Worm (Caenorhabditis elegans) whole organism, young adult: ENCODE data around the gene F15E6.9.
A peak's percentile ranks its signal among the peaks of the same experiment; 100 is the strongest.
"Not testable (repeated sequence)": the region's sequence is repeated elsewhere in the genome, so short reads cannot be mapped to it uniquely, and the experiment has no call there.

Experiments used
- C06A6.2 ChIP-seq: fragments of 200-800 bp; sonication (Bioruptor generic); conservative IDR thresholded peaks from 2 replicates; pipeline ENCODE4 v1.3.6; 2022; ENCODE audit warnings: missing genetic modification characterization, missing compliant biosample characterization
- C17E4.6 ChIP-seq: fragments of 200-800 bp; sonication (Bioruptor generic); IDR thresholded peaks from 2 replicates; pipeline ENCODE4 v1.3.6; 2022; ENCODE audit warnings: missing genetic modification reagents, missing genetic modification characterization, missing compliant biosample characterization
- F22D6.2 ChIP-seq: sonication (generic microtip); optimal IDR thresholded peaks from 2 replicates; lab custom pipeline; 2016; ENCODE audit warnings: mild to moderate bottlenecking, missing genetic modification characterization, missing compliant biosample characterization
- F39B2.1 ChIP-seq: fragments of 200-800 bp; sonication (Bioruptor generic); IDR thresholded peaks from 2 replicates; pipeline ENCODE4 v1.3.6; 2022; ENCODE audit warnings: missing genetic modification reagents, missing genetic modification characterization, missing compliant biosample characterization
- F57C9.4 ChIP-seq: sonication (generic microtip); optimal IDR thresholded peaks from 2 replicates; lab custom pipeline; 2017; ENCODE audit warnings: mild to moderate bottlenecking, missing genetic modification characterization, missing compliant biosample characterization
- K11D2.4 ChIP-seq: fragments of 200-800 bp; sonication (Bioruptor generic); IDR thresholded peaks from 2 replicates; pipeline ENCODE4 v1.3.6; 2022; ENCODE audit warnings: missing genetic modification reagents, missing genetic modification characterization, missing compliant biosample characterization
- T26A5.8 ChIP-seq: sonication (generic microtip); optimal IDR thresholded peaks from 2 replicates; lab custom pipeline; 2016; ENCODE audit warnings: missing genetic modification characterization, missing compliant biosample characterization
- Y53F4B.3 ChIP-seq: fragments of 200-800 bp; sonication (Bioruptor generic); IDR thresholded peaks from 2 replicates; pipeline ENCODE4 v1.3.6; 2022; ENCODE audit warnings: missing genetic modification reagents, missing genetic modification characterization, missing compliant biosample characterization
- Y53G8AR.9 ChIP-seq: fragments of 200-800 bp; sonication (Bioruptor generic); conservative IDR thresholded peaks from 2 replicates; pipeline ENCODE4 v1.3.6; 2022; ENCODE audit warnings: missing genetic modification reagents, missing genetic modification characterization, missing compliant biosample characterization
- Y56A3A.18 ChIP-seq: fragments of 200-800 bp; sonication (Bioruptor generic); IDR thresholded peaks from 2 replicates; pipeline ENCODE4 v1.3.6; 2022; ENCODE audit warnings: missing genetic modification reagents, missing genetic modification characterization, missing compliant biosample characterization
- ZK185.1 ChIP-seq: sonication (generic microtip); optimal IDR thresholded peaks from 2 replicates; lab custom pipeline; 2016; ENCODE audit warnings: mild to moderate bottlenecking, missing genetic modification characterization, missing compliant biosample characterization; ENCODE audit not compliant: poor library complexity, severe bottlenecking
- aptf-3 ChIP-seq: fragments of 200-800 bp; sonication (Bioruptor generic); IDR thresholded peaks from 2 replicates; pipeline ENCODE4 v1.3.6; 2022; ENCODE audit warnings: missing genetic modification characterization, missing compliant biosample characterization
- attf-3 ChIP-seq: fragments of 200-800 bp; sonication (Bioruptor generic); conservative IDR thresholded peaks from 2 replicates; pipeline ENCODE4 v1.3.6; 2022; ENCODE audit warnings: missing genetic modification reagents, missing genetic modification characterization, missing compliant biosample characterization
- bed-2 ChIP-seq: fragments of 200-800 bp; sonication (Bioruptor generic); IDR thresholded peaks from 2 replicates; pipeline ENCODE4 v1.3.6; 2022; ENCODE audit warnings: missing genetic modification reagents, missing genetic modification characterization, missing compliant biosample characterization
- ccch-3 ChIP-seq: fragments of 200-800 bp; sonication (Bioruptor generic); optimal IDR thresholded peaks from 2 replicates; lab custom pipeline; 2018; ENCODE audit warnings: mild to moderate bottlenecking, missing genetic modification characterization, missing compliant biosample characterization
- cebp-1 ChIP-seq, 2 experiments: fragments of 200-800 bp in 1 of 2; sonication (Bioruptor generic) in 1 of 2; sonication (generic microtip) in 1 of 2; IDR thresholded peaks in 1 of 2; optimal IDR thresholded peaks in 1 of 2; 2 replicates each; pipeline versions ENCODE4 v1.3.6 to Lab custom; 2017 to 2022; ENCODE audit warnings: missing compliant biosample characterization in 2 of 2, missing genetic modification characterization in 2 of 2, mild to moderate bottlenecking in 1 of 2, missing genetic modification reagents in 1 of 2, moderate library complexity in 1 of 2
- ceh-100 ChIP-seq: fragments of 200-800 bp; sonication (Bioruptor generic); IDR thresholded peaks from 2 replicates; pipeline ENCODE4 v1.3.6; 2022; ENCODE audit warnings: missing genetic modification reagents, missing genetic modification characterization, missing compliant biosample characterization
- ceh-58 ChIP-seq: fragments of 200-800 bp; sonication (Bioruptor generic); IDR thresholded peaks from 2 replicates; pipeline ENCODE4 v1.3.6; 2022; ENCODE audit warnings: missing genetic modification characterization, missing compliant biosample characterization
- ceh-79 ChIP-seq: sonication (generic microtip); optimal IDR thresholded peaks from 2 replicates; lab custom pipeline; 2017; ENCODE audit warnings: mild to moderate bottlenecking, missing genetic modification characterization, missing compliant biosample characterization
- chd-7 ChIP-seq: sonication (generic microtip); optimal IDR thresholded peaks from 2 replicates; lab custom pipeline; 2016; ENCODE audit warnings: mild to moderate bottlenecking, missing genetic modification characterization, moderate library complexity, missing compliant biosample characterization
- dpl-1 ChIP-seq: fragments of 150-350 bp; optimal IDR thresholded peaks from 2 replicates; lab custom pipeline; 2014; ENCODE audit warnings: missing biosample characterization, missing genetic modification reagents, missing genetic modification characterization
- egl-18 ChIP-seq: fragments of 200-800 bp; sonication (Bioruptor generic); IDR thresholded peaks from 2 replicates; pipeline ENCODE4 v1.3.6; 2022; ENCODE audit warnings: missing genetic modification reagents, missing genetic modification characterization, missing compliant biosample characterization
- fkh-3 ChIP-seq: sonication (generic microtip); optimal IDR thresholded peaks from 2 replicates; lab custom pipeline; 2016; ENCODE audit warnings: mild to moderate bottlenecking, missing genetic modification characterization, missing compliant biosample characterization
- gei-17 ChIP-seq: fragments of 200-800 bp; sonication (Bioruptor generic); optimal IDR thresholded peaks from 2 replicates; lab custom pipeline; 2018; ENCODE audit warnings: mild to moderate bottlenecking, missing genetic modification characterization, missing compliant biosample characterization
- hlh-26 ChIP-seq: fragments of 200-800 bp; sonication (Bioruptor generic); conservative IDR thresholded peaks from 2 replicates; pipeline ENCODE4 v1.3.6; 2022; ENCODE audit warnings: missing genetic modification reagents, missing genetic modification characterization, missing compliant biosample characterization
- hmg-1.2 ChIP-seq: fragments of 200-800 bp; sonication (Bioruptor generic); IDR thresholded peaks from 2 replicates; pipeline ENCODE4 v1.3.6; 2022; ENCODE audit warnings: missing genetic modification reagents, missing genetic modification characterization, missing compliant biosample characterization
- hmg-20 ChIP-seq: fragments of 200-800 bp; sonication (Bioruptor generic); IDR thresholded peaks from 2 replicates; pipeline ENCODE4 v1.3.6; 2022; ENCODE audit warnings: missing genetic modification reagents, missing genetic modification characterization, missing compliant biosample characterization
- lag-1 ChIP-seq: fragments of 200-800 bp; sonication (Bioruptor generic); IDR thresholded peaks from 2 replicates; pipeline ENCODE4 v1.3.6; 2022; ENCODE audit warnings: missing genetic modification reagents, missing genetic modification characterization, missing compliant biosample characterization
- lin-40 ChIP-seq: sonication (generic microtip); optimal IDR thresholded peaks from 2 replicates; lab custom pipeline; 2016; ENCODE audit warnings: missing genetic modification characterization, mild to moderate bottlenecking, missing compliant biosample characterization, missing genotype, missing genetic modification reagents
- mcd-1 ChIP-seq: fragments of 200-800 bp; sonication (Bioruptor generic); IDR thresholded peaks from 2 replicates; pipeline ENCODE4 v1.3.6; 2022; ENCODE audit warnings: missing genetic modification reagents, missing genetic modification characterization, missing compliant biosample characterization
- mes-4 ChIP-seq: sonication (generic microtip); optimal IDR thresholded peaks from 2 replicates; lab custom pipeline; 2016; ENCODE audit warnings: missing genotype, missing genetic modification characterization, missing compliant biosample characterization
- nfya-1 ChIP-seq: sonication (generic microtip); optimal IDR thresholded peaks from 2 replicates; lab custom pipeline; 2017; ENCODE audit warnings: antibody characterized with exemption, missing compliant biosample characterization, missing genetic modification characterization, borderline replicate concordance; ENCODE audit not compliant: insufficient read depth
- nfyb-1 ChIP-seq: fragments of 200-800 bp; sonication (Bioruptor generic); IDR thresholded peaks from 2 replicates; pipeline ENCODE4 v1.3.6; 2022; ENCODE audit warnings: missing genetic modification reagents, missing genetic modification characterization, missing compliant biosample characterization
- rec-8 ChIP-seq, 2 experiments: sonication (generic microtip); optimal IDR thresholded peaks; 2 replicates each; lab custom pipeline; 2016; ENCODE audit warnings: mild to moderate bottlenecking in 2 of 2, missing genetic modification characterization in 2 of 2, missing genetic modification reagents in 2 of 2, missing genotype in 2 of 2, missing biosample characterization in 1 of 2, missing compliant biosample characterization in 1 of 2, moderate library complexity in 1 of 2
- sdz-38 ChIP-seq: sonication (generic microtip); optimal IDR thresholded peaks from 2 replicates; lab custom pipeline; 2016; ENCODE audit warnings: missing genotype, missing genetic modification characterization, missing compliant biosample characterization
- sea-2 ChIP-seq: fragments of 200-800 bp; sonication (Bioruptor generic); IDR thresholded peaks from 2 replicates; pipeline ENCODE4 v1.3.6; 2022; ENCODE audit warnings: missing genetic modification characterization, missing compliant biosample characterization
- snpc-1.1 ChIP-seq: sonication (generic microtip); optimal IDR thresholded peaks from 2 replicates; lab custom pipeline; 2017; ENCODE audit warnings: missing genetic modification characterization, mild to moderate bottlenecking, missing compliant biosample characterization, antibody characterized with exemption, moderate library complexity, missing genotype, missing genetic modification reagents; ENCODE audit not compliant: insufficient read depth
- somi-1 ChIP-seq: fragments of 200-800 bp; sonication (Bioruptor generic); optimal IDR thresholded peaks from 2 replicates; lab custom pipeline; 2018; ENCODE audit warnings: mild to moderate bottlenecking, missing genetic modification characterization, missing compliant biosample characterization
- tbp1 ChIP-seq: fragments of 200-800 bp; sonication (Bioruptor generic); optimal IDR thresholded peaks from 2 replicates; lab custom pipeline; 2018; ENCODE audit warnings: mild to moderate bottlenecking, missing genetic modification characterization, missing compliant biosample characterization
- tbx-9 ChIP-seq: sonication (generic microtip); optimal IDR thresholded peaks from 2 replicates; lab custom pipeline; 2016; ENCODE audit warnings: borderline replicate concordance, missing genetic modification characterization, inconsistent platforms, missing compliant biosample characterization
- unc-130 ChIP-seq: sonication (generic microtip); optimal IDR thresholded peaks from 2 replicates; lab custom pipeline; 2016; ENCODE audit warnings: missing genetic modification reagents, missing genetic modification characterization, missing compliant biosample characterization
- unc-62 ChIP-seq: fragments of 150-350 bp; optimal IDR thresholded peaks from 2 replicates; lab custom pipeline; 2014; ENCODE audit warnings: missing biosample characterization, missing genetic modification reagents, missing genetic modification characterization
- zim-3 ChIP-seq: sonication (generic microtip); optimal IDR thresholded peaks from 2 replicates; lab custom pipeline; 2017; ENCODE audit warnings: mild to moderate bottlenecking, missing genetic modification characterization, moderate library complexity, missing compliant biosample characterization
- ztf-28 ChIP-seq: fragments of 200-800 bp; sonication (Bioruptor generic); IDR thresholded peaks from 2 replicates; pipeline ENCODE4 v1.3.6; 2022; ENCODE audit warnings: missing genetic modification reagents, missing genetic modification characterization, missing compliant biosample characterization

F15E6.9 gene

DNA sequence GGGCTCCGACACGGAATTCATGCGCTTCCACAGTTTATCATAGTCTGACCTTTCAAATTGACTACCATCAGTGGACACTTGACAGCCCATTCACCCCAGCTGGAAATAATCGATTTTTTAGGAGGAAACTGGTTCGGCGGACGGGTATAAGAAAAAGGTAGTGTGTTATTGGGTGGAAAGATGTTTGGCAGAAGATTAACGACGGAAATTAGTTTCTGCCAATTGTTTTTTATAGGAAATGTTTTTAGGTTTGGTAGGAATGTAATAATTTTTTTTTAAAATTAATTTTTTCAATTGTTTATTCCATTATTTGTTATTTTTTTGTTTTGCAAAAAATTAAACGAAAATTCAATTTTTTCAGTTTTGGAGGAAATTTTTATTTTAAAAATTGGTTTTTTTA is at the start of gene F15E6.9:
F15E6.9 (minus strand) TSS at position 101 of the 400 bp plus-strand sequence.
- TF ChIP-seq aptf-3 (GFP tag; lab: Robert Waterston, UW), result no peak
- no peak for TF ChIP-seq tbp1 (GFP tag; lab: Kevin White, UChicago)
- TF ChIP-seq hlh-26 (GFP tag; lab: Robert Waterston, UW), result no peak
- TF ChIP-seq nfya-1 (tag; lab: Kevin White, UChicago), result no peak
- no peak for TF ChIP-seq cebp-1 (GFP tag; IDR thresholded peaks at IDR 0.05; lab: Robert Waterston, UW)
- no peak for TF ChIP-seq cebp-1 (tag; optimal IDR thresholded peaks at IDR 0.05; lab: Kevin White, UChicago)

DNA sequence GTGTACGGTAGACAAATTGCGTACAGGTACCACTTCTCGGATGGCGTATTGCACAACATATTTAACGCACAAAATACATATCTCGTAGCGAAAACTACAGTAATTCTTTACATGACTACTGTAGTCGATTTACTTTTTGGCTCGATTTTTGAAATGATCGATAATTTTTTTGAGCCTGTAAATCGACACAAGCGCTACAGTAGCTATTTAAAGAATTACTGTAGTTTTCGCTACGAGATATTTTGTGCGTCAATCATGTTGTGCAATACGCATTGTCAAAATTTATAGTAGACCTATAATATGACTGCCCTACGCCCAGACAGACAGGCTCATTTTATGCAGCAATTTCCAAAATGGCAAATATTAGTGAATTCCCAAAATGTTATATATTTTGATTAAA is 49.3 kb upstream of the F15E6.9 start, which contains the start of gene W03B1.5:
W03B1.5 (plus strand) TSS at position 301 of the 400 bp plus-strand sequence.
- not testable (repeated sequence) for TF ChIP-seq lag-1; sea-2 (GFP tag; lab: Robert Waterston, UW); C06A6.2

DNA sequence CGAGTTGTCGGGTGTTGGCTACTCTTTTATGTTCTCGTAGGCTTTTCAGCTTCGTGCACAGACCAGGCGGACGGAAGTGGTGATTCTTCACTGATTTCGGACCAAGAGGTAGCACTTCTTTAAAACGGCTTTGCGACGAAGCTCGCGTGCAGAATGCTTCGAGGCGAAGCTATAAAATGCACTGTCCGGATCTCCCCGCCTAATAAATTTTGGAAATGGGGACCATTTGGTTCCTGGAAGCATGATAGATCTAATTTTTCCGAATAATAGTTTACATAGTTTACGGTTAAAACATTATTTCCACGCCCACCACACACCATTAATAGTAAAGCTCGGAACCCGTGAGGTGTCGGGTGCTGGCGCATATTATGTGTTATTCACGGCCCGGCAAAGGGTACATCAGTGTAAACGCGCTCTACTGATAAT is 48.7 kb upstream of the F15E6.9 start:
- 0 out of 2 replicates have a peak, but pooled peaks have one; percentile 52 for TF ChIP-seq ceh-58
- no peak for TF ChIP-seq ZK185.1
- TF ChIP-seq ztf-28 (GFP tag; lab: Robert Waterston, UW), result no peak
- TF ChIP-seq mcd-1 (GFP tag; lab: Robert Waterston, UW), result peak; percentile 90
- no peak for TF ChIP-seq unc-62 (GFP tag; lab: Kevin White, UChicago)
- TF ChIP-seq unc-130 (GFP tag; lab: Kevin White, UChicago), result no peak
- TF ChIP-seq mes-4 (tag; lab: Kevin White, UChicago), result peak; percentile 9
- no peak for TF ChIP-seq rec-8 (tag; optimal IDR thresholded peaks at IDR 0.05; lab: Kevin White, UChicago)
- TF ChIP-seq F57C9.4 (tag; lab: Kevin White, UChicago), result no peak
- no peak for TF ChIP-seq K11D2.4 (GFP tag; lab: Robert Waterston, UW)
- no peak for TF ChIP-seq ccch-3 (GFP tag; lab: Kevin White, UChicago)
- TF ChIP-seq F22D6.2 (tag; lab: Kevin White, UChicago), result no peak
- TF ChIP-seq ceh-100, result peak; percentile 73; the same call in 1 of the 2 replicates
- no peak for TF ChIP-seq zim-3 (tag; lab: Kevin White, UChicago)
- TF ChIP-seq lin-40 (tag; lab: Kevin White, UChicago), result no peak
- TF ChIP-seq Y53F4B.3 (GFP tag; lab: Robert Waterston, UW), result no peak; the same call in 1 of the 2 replicates
- no peak for TF ChIP-seq attf-3 (GFP tag; lab: Robert Waterston, UW)
- no peak for TF ChIP-seq chd-7 (tag; lab: Kevin White, UChicago)
- TF ChIP-seq bed-2 (GFP tag; lab: Robert Waterston, UW), result no peak
- peak; percentile 95 for TF ChIP-seq snpc-1.1 (tag; lab: Kevin White, UChicago)
- TF ChIP-seq dpl-1 (GFP tag; lab: Kevin White, UChicago), result no peak
- no peak for TF ChIP-seq gei-17 (GFP tag; lab: Kevin White, UChicago)
- TF ChIP-seq somi-1 (GFP tag; lab: Kevin White, UChicago), result no peak
- peak; percentile 85 for TF ChIP-seq Y53G8AR.9
- peak; percentile 76 for TF ChIP-seq C17E4.6 (GFP tag; lab: Robert Waterston, UW)
- peak; percentile 61 for TF ChIP-seq hmg-1.2 (GFP tag; lab: Robert Waterston, UW)
- peak; percentile 63; the same call in 1 of the 2 replicates for TF ChIP-seq nfyb-1 (GFP tag; lab: Robert Waterston, UW)
- no peak for TF ChIP-seq Y56A3A.18 (GFP tag; lab: Robert Waterston, UW)
- no peak for TF ChIP-seq ceh-79 (tag; lab: Kevin White, UChicago)
- no peak for TF ChIP-seq fkh-3 (tag; lab: Kevin White, UChicago)
- no peak for TF ChIP-seq F39B2.1 (GFP tag; lab: Robert Waterston, UW)
- TF ChIP-seq sdz-38, result no peak
- no peak for TF ChIP-seq tbx-9 (tag; lab: Kevin White, UChicago)
- no peak for TF ChIP-seq T26A5.8 (tag; lab: Kevin White, UChicago)
- no peak for TF ChIP-seq cebp-1 (GFP tag; IDR thresholded peaks at IDR 0.05; lab: Robert Waterston, UW)
- no peak for TF ChIP-seq cebp-1 (tag; optimal IDR thresholded peaks at IDR 0.05; lab: Kevin White, UChicago)
- peak; percentile 29; the same call in 1 of the 2 replicates for TF ChIP-seq hmg-20
- TF ChIP-seq egl-18 (GFP tag; lab: Robert Waterston, UW), result no peak
